Fruit fly (Drosophila melanogaster) whole organism, embryonic: ENCODE results near the gene CG44040.
A peak's percentile ranks its signal among the peaks of the same experiment; 100 is the strongest.

Source experiments
- ATbp ChIP-seq: fragments of 200-800 bp; sonication (Bioruptor generic); optimal IDR thresholded peaks from 2 replicates; lab custom pipeline; 2017; ENCODE audit warnings: missing biosample characterization, mild to moderate bottlenecking, missing genetic modification characterization, missing genetic modification reagents
- Abd-B ChIP-seq: fragments of 200-800 bp; sonication (Bioruptor generic); optimal IDR thresholded peaks from 2 replicates; lab custom pipeline; 2018; ENCODE audit warnings: missing biosample characterization, mild to moderate bottlenecking, missing genetic modification characterization, moderate library complexity
- CG12942 ChIP-seq: fragments of 200-800 bp; sonication (Bioruptor generic); optimal IDR thresholded peaks from 3 replicates; lab custom pipeline; 2016; ENCODE audit warnings: missing biosample characterization, missing genetic modification characterization
- CG13287 ChIP-seq: fragments of 200-800 bp; sonication (Bioruptor generic); IDR thresholded peaks from 2 replicates; pipeline ENCODE4 v1.3.6; 2022; ENCODE audit warnings: missing biosample characterization, missing genetic modification characterization; ENCODE audit not compliant: partially characterized antibody
- CG16813 ChIP-seq: fragments of 200-800 bp; sonication (Bioruptor generic); IDR thresholded peaks from 3 replicates; pipeline ENCODE4 v1.3.6; 2022; ENCODE audit warnings: missing biosample characterization, missing genetic modification characterization; ENCODE audit not compliant: partially characterized antibody
- CG17385 ChIP-seq: fragments of 200-800 bp; sonication (Bioruptor generic); optimal IDR thresholded peaks from 3 replicates; lab custom pipeline; 2018; ENCODE audit warnings: missing biosample characterization, mild to moderate bottlenecking, missing genetic modification characterization
- CG17612 ChIP-seq: fragments of 200-800 bp; sonication (Bioruptor generic); IDR thresholded peaks from 2 replicates; pipeline ENCODE4 v1.3.6; 2022; ENCODE audit warnings: missing biosample characterization, missing genetic modification characterization
- CG2129 ChIP-seq: fragments of 200-800 bp; sonication (Bioruptor generic); IDR thresholded peaks from 2 replicates; pipeline ENCODE4 v1.3.6; 2022; ENCODE audit warnings: missing biosample characterization, missing genetic modification characterization; ENCODE audit not compliant: partially characterized antibody
- CG3065 ChIP-seq: fragments of 200-800 bp; sonication (Bioruptor generic); optimal IDR thresholded peaks from 2 replicates; lab custom pipeline; 2016; ENCODE audit warnings: missing biosample characterization, missing genetic modification characterization
- CG3163 ChIP-seq: fragments of 200-800 bp; sonication (Bioruptor generic); optimal IDR thresholded peaks from 3 replicates; lab custom pipeline; 2016; ENCODE audit warnings: missing biosample characterization, missing genetic modification characterization
- CG3995 ChIP-seq: fragments of 200-800 bp; sonication (Bioruptor generic); optimal IDR thresholded peaks from 3 replicates; lab custom pipeline; 2016; ENCODE audit warnings: missing biosample characterization, missing genetic modification characterization
- CG6765 ChIP-seq: fragments of 200-800 bp; sonication (Bioruptor generic); optimal IDR thresholded peaks from 3 replicates; lab custom pipeline; 2017; ENCODE audit warnings: missing biosample characterization, mild to moderate bottlenecking, missing genetic modification characterization
- CG8290 ChIP-seq, 3 experiments: fragments of 200-800 bp; sonication (Bioruptor generic); optimal IDR thresholded peaks; 2 replicates each; lab custom pipeline; 2016 to 2019; ENCODE audit warnings: missing biosample characterization in 3 of 3, missing genetic modification characterization in 3 of 3, mild to moderate bottlenecking in 2 of 3, moderate library complexity in 1 of 3
- Dbx ChIP-seq: fragments of 200-800 bp; sonication (Bioruptor generic); IDR thresholded peaks from 3 replicates; pipeline ENCODE4 v1.3.6; 2022; ENCODE audit warnings: missing biosample characterization, missing genetic modification characterization
- Dll ChIP-seq: fragments of 200-800 bp; sonication (Bioruptor generic); IDR thresholded peaks from 4 replicates; pipeline ENCODE4 v1.3.6; 2022; ENCODE audit warnings: missing biosample characterization, missing genetic modification characterization; ENCODE audit not compliant: partially characterized antibody
- Dp ChIP-seq: fragments of 200-800 bp; sonication (Bioruptor generic); optimal IDR thresholded peaks from 2 replicates; lab custom pipeline; 2018; ENCODE audit warnings: missing biosample characterization, mild to moderate bottlenecking, missing genetic modification characterization, moderate library complexity
- Gug ChIP-seq: fragments of 200-800 bp; sonication (Bioruptor generic); IDR thresholded peaks from 4 replicates; pipeline ENCODE4 v1.3.6; 2022; ENCODE audit warnings: missing biosample characterization, missing genetic modification characterization
- H2.0 ChIP-seq: fragments of 200-800 bp; sonication (Bioruptor generic); IDR thresholded peaks from 2 replicates; pipeline ENCODE4 v1.3.6; 2022; ENCODE audit warnings: missing biosample characterization, missing genetic modification characterization
- HmgZ ChIP-seq: fragments of 200-800 bp; sonication (Bioruptor generic); optimal IDR thresholded peaks from 2 replicates; lab custom pipeline; 2018; ENCODE audit warnings: missing biosample characterization, mild to moderate bottlenecking, missing genetic modification characterization
- Hr39 ChIP-seq: fragments of >200 bp; optimal IDR thresholded peaks from 2 replicates; lab custom pipeline; 2017
- MESR4 ChIP-seq: fragments of 200-800 bp; sonication (Bioruptor generic); optimal IDR thresholded peaks from 2 replicates; lab custom pipeline; 2018; ENCODE audit warnings: missing biosample characterization, mild to moderate bottlenecking, missing genetic modification characterization, moderate library complexity
- Ptx1 ChIP-seq: fragments of 200-800 bp; sonication (Bioruptor generic); IDR thresholded peaks from 2 replicates; pipeline ENCODE4 v1.3.6; 2022; ENCODE audit warnings: missing biosample characterization, missing genetic modification characterization
- Scr ChIP-seq: fragments of 200-800 bp; sonication (Bioruptor generic); IDR thresholded peaks from 2 replicates; pipeline ENCODE4 v1.3.6; 2022; ENCODE audit warnings: missing biosample characterization, missing genetic modification characterization; ENCODE audit not compliant: partially characterized antibody
- YL-1 ChIP-seq: fragments of 200-800 bp; sonication (Bioruptor generic); optimal IDR thresholded peaks from 3 replicates; lab custom pipeline; 2017; ENCODE audit warnings: missing biosample characterization, mild to moderate bottlenecking, missing genetic modification characterization
- ac ChIP-seq: fragments of 200-800 bp; sonication (Bioruptor generic); optimal IDR thresholded peaks from 3 replicates; lab custom pipeline; 2017; ENCODE audit warnings: missing biosample characterization, mild to moderate bottlenecking, missing genetic modification characterization
- al ChIP-seq: fragments of 200-800 bp; sonication (Bioruptor generic); IDR thresholded peaks from 2 replicates; pipeline ENCODE4 v1.3.6; 2022; ENCODE audit warnings: missing biosample characterization, missing genetic modification characterization
- ato ChIP-seq: fragments of 200-800 bp; sonication (Bioruptor generic); IDR thresholded peaks from 2 replicates; pipeline ENCODE4 v1.3.6; 2022; ENCODE audit warnings: missing biosample characterization, missing genetic modification characterization; ENCODE audit not compliant: partially characterized antibody
- bab2 ChIP-seq: fragments of 200-800 bp; sonication (Bioruptor generic); optimal IDR thresholded peaks from 2 replicates; lab custom pipeline; 2016; ENCODE audit warnings: missing biosample characterization, missing genetic modification characterization
- bbx ChIP-seq: fragments of 200-800 bp; sonication (Bioruptor generic); IDR thresholded peaks from 2 replicates; pipeline ENCODE4 v1.3.6; 2022; ENCODE audit warnings: missing biosample characterization, missing genetic modification characterization; ENCODE audit not compliant: partially characterized antibody
- br ChIP-seq: fragments of >200 bp; optimal IDR thresholded peaks from 2 replicates; lab custom pipeline; 2017
- chinmo ChIP-seq: fragments of 200-800 bp; sonication (Bioruptor generic); IDR thresholded peaks from 4 replicates; pipeline ENCODE4 v1.3.6; 2022; ENCODE audit warnings: missing biosample characterization, missing genetic modification characterization; ENCODE audit not compliant: partially characterized antibody
- crp ChIP-seq, 2 experiments: fragments of 200-800 bp; sonication (Bioruptor generic); optimal IDR thresholded peaks; 2 replicates in 1 of 2; 3 replicates in 1 of 2; lab custom pipeline; 2017; ENCODE audit warnings: missing biosample characterization in 2 of 2, missing genetic modification characterization in 2 of 2, mild to moderate bottlenecking in 1 of 2, moderate library complexity in 1 of 2
- dpn ChIP-seq, 2 experiments: fragments of 200-800 bp; sonication (Bioruptor generic); optimal IDR thresholded peaks; 3 replicates each; lab custom pipeline; 2016; ENCODE audit warnings: missing biosample characterization in 2 of 2, missing genetic modification characterization in 2 of 2
- dysf ChIP-seq: fragments of 200-800 bp; sonication (Bioruptor generic); IDR thresholded peaks from 3 replicates; pipeline ENCODE4 v1.3.6; 2022; ENCODE audit warnings: missing biosample characterization, missing genetic modification characterization
- gem ChIP-seq: fragments of 200-800 bp; sonication (Bioruptor generic); optimal IDR thresholded peaks from 2 replicates; lab custom pipeline; 2019; ENCODE audit warnings: missing biosample characterization, mild to moderate bottlenecking, missing genetic modification characterization, moderate library complexity
- jigr1 ChIP-seq: fragments of 200-800 bp; sonication (Bioruptor generic); IDR thresholded peaks from 3 replicates; pipeline ENCODE4 v1.3.6; 2022; ENCODE audit warnings: missing biosample characterization, missing genetic modification characterization
- ken ChIP-seq: fragments of 200-800 bp; sonication (Bioruptor generic); IDR thresholded peaks from 3 replicates; pipeline ENCODE4 v1.3.6; 2022; ENCODE audit warnings: missing biosample characterization, missing genetic modification characterization
- sens ChIP-seq: fragments of 200-800 bp; sonication (Bioruptor generic); peaks from one replicate; lab custom pipeline; 2016; ENCODE audit warnings: missing biosample characterization, missing genetic modification characterization
- sob ChIP-seq: fragments of 200-800 bp; sonication (Bioruptor generic); IDR thresholded peaks from 2 replicates; pipeline ENCODE4 v1.3.6; 2022; ENCODE audit warnings: missing biosample characterization, missing genetic modification characterization
- tll ChIP-seq, 2 experiments: fragments of 200-800 bp in 1 of 2; fragments of >200 bp in 1 of 2; sonication (Bioruptor generic) in 1 of 2; optimal IDR thresholded peaks; 2 replicates each; lab custom pipeline; 2017 to 2019; ENCODE audit warnings: missing biosample characterization in 2 of 2, missing genetic modification characterization in 2 of 2, mild to moderate bottlenecking in 1 of 2, moderate library complexity in 1 of 2

Gene CG44040

dm6 chr3R:15367477-15367876 lies 47.3 kb downstream of the CG44040 start, which contains the start of gene CG34404 (continued):
- TF ChIP-seq tll (GFP tag; optimal IDR thresholded peaks at IDR 0.05; lab: Kevin White, UChicago) (no peak), HmgZ (tag; lab: Kevin White, UChicago) (no peak), CG6765 (GFP tag; lab: Kevin White, UChicago) (no peak), sob (GFP tag; lab: Robert Waterston, UW) (peak; percentile 22; the same call in 1 of the 2 replicates), Ptx1 (no peak), ac (GFP tag; lab: Kevin White, UChicago) (no peak), br (lab: Kevin White, UChicago) (no peak), MESR4 (peak; percentile 38), CG12942 (no peak), CG16813 (GFP tag; lab: Robert Waterston, UW) (0 out of 3 replicates have a peak, but pooled peaks have one; percentile 26), Scr (peak; percentile 54; the same call in 1 of the 2 replicates), CG13287 (GFP tag; lab: Robert Waterston, UW) (peak; percentile 62), ATbp (GFP tag; lab: Kevin White, UChicago) (no peak), Hr39 (lab: Kevin White, UChicago) (no peak), Dp (GFP tag; lab: Kevin White, UChicago) (peak; percentile 85), H2.0 (GFP tag; lab: Robert Waterston, UW) (no peak), dpn (GFP tag; optimal IDR thresholded peaks at IDR 0.05; lab: Kevin White, UChicago) (peak in 1 of 2 experiments; percentile 8), CG3065 (no peak), Dll (GFP tag; lab: Robert Waterston, UW) (0 out of 4 replicates have a peak, but pooled peaks have one; percentile 46), CG8290 (GFP tag; optimal IDR thresholded peaks at IDR 0.05; lab: Kevin White, UChicago) (no peak), CG8290 (tag; optimal IDR thresholded peaks at IDR 0.05; lab: Kevin White, UChicago) (peak in 1 of 2 experiments; percentile 28), al (GFP tag; lab: Robert Waterston, UW) (no peak), jigr1 (no peak), bab2 (GFP tag; lab: Kevin White, UChicago) (no peak), dysf (GFP tag; lab: Robert Waterston, UW) (no peak), YL-1 (GFP tag; lab: Kevin White, UChicago) (peak; percentile 9), ken (GFP tag; lab: Robert Waterston, UW) (0 out of 3 replicates have a peak, but pooled peaks have one; percentile 25), CG17385 (no peak), ato (GFP tag; lab: Robert Waterston, UW) (peak; percentile 17; the same call in 1 of the 2 replicates), Abd-B (GFP tag; lab: Kevin White, UChicago) (no peak), CG3163 (no peak), CG17612 (GFP tag; lab: Robert Waterston, UW) (no peak), Dbx (GFP tag; lab: Robert Waterston, UW) (no peak), Gug (GFP tag; lab: Robert Waterston, UW) (no peak), CG2129 (GFP tag; lab: Robert Waterston, UW) (no peak), CG3995 (GFP tag; lab: Kevin White, UChicago) (no peak), chinmo (GFP tag; lab: Robert Waterston, UW) (0 out of 4 replicates have a peak, but pooled peaks have one; percentile 57), sens (GFP tag; lab: Kevin White, UChicago) (peak; percentile 62), gem (no peak), bbx (GFP tag; lab: Robert Waterston, UW) (peak; percentile 39), crp (GFP tag; optimal IDR thresholded peaks at IDR 0.05; lab: Kevin White, UChicago) (peak in 1 of 2 experiments; percentile 36)
